Worm (Caenorhabditis elegans): ENCODE measurements around the gene srw-118.
"Not testable (repeated sequence)": the region's sequence is repeated elsewhere in the genome, so short reads cannot be mapped to it uniquely, and the experiment has no call there.

Gene srw-118

DNA sequence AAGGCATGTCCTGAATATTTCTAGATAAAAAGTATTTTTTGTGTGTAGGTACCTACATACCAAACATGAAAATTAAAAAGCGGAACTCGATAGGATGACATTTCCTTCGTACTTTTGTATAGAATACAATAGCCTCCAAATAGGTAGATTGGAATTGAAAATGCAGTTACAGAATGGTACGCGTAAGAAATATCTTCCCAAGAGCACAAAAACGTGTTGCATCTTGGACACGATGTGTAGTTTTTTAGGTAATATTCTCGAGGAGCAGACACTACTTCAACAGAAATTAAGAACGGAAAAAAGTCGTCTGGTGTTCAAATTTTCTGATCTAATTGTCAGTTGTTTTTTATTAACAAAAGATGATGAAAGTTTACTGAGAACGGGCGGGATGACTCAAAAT is 7.5 kb upstream of the srw-118 start, which contains the start of gene srh-85:
Gene srh-85 (minus strand): TSS at position 101 of the 400 bp plus-strand sequence.
- TF ChIP-seq him-1 (tag; optimal IDR thresholded peaks at IDR 0.05) (no peak), W03F9.2 (tag; optimal IDR thresholded peaks at IDR 0.05) (no peak), dao-5 (tag; optimal IDR thresholded peaks at IDR 0.05) (no peak)

DNA sequence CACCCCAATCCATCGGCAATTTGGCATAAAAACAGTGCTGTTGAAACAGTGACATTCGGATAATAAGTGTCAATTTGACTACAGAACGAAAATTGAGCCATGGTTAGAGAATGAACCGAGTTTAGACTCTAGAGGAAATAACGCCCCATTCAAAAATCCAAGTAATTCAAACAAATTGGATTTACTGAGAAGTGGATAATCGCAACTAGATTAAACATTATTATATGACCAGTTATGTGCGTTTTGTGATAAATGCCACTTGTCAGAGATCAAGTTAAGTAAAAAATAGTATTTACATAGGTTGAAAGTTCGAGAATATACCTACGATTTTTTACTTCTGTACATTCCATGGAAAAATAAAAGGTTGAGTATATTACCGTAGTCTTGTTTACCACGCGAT is 5.4 kb upstream of the srw-118 start, which contains the start of gene srw-139:
Gene srw-139 (minus strand): TSS at position 101 of the 400 bp plus-strand sequence.
- TF ChIP-seq him-1 (tag; optimal IDR thresholded peaks at IDR 0.05) (no peak), dao-5 (tag; optimal IDR thresholded peaks at IDR 0.05) (no peak), W03F9.2 (tag; optimal IDR thresholded peaks at IDR 0.05) (no peak)

DNA sequence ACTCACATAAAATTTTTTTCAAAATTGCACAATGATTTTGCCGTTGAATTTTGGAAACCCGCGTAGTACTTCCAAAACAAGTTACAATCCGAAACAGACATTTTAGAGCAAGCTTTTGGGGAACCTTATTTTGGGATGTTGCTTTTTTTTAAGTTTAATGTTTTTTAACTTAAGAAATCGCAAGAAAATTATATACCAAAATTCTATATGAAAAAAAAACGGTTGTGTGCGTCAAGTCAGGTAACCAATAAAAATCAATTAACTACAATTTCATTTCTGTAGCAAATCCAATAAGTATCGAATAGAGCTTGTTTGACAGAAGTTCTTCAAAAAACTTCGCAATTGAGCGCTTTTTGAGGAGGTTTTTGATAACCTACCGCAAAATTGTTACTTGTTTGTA is 3.5 kb upstream of the srw-118 start, which contains the start of gene srw-117:
Gene srw-117 (minus strand): TSS at position 101 of the 400 bp plus-strand sequence.
- TF ChIP-seq dao-5 (tag; optimal IDR thresholded peaks at IDR 0.05) (no peak), W03F9.2 (tag; optimal IDR thresholded peaks at IDR 0.05) (no peak), him-1 (tag; optimal IDR thresholded peaks at IDR 0.05) (no peak)

ce11 chrV:2976287-2976686 is 3.6 kb downstream of the srw-118 start, which contains the start of gene srw-124:
TSS of gene srw-124 (plus strand) at chrV:2976587.
- no peak for TF ChIP-seq dao-5 (tag; optimal IDR thresholded peaks at IDR 0.05)
- no peak for TF ChIP-seq him-1 (tag; optimal IDR thresholded peaks at IDR 0.05)
- TF ChIP-seq W03F9.2 (tag; optimal IDR thresholded peaks at IDR 0.05), result no peak

- not testable (repeated sequence) for TF ChIP-seq him-1, dao-5, W03F9.2 (tag; optimal IDR thresholded peaks at IDR 0.05)
Measured at ce11 chrV:2975285-2975684, 4.6 kb downstream of the srw-118 start, which contains the start of gene srw-123. TSS of gene srw-123 (minus strand) at chrV:2975385.

DNA sequence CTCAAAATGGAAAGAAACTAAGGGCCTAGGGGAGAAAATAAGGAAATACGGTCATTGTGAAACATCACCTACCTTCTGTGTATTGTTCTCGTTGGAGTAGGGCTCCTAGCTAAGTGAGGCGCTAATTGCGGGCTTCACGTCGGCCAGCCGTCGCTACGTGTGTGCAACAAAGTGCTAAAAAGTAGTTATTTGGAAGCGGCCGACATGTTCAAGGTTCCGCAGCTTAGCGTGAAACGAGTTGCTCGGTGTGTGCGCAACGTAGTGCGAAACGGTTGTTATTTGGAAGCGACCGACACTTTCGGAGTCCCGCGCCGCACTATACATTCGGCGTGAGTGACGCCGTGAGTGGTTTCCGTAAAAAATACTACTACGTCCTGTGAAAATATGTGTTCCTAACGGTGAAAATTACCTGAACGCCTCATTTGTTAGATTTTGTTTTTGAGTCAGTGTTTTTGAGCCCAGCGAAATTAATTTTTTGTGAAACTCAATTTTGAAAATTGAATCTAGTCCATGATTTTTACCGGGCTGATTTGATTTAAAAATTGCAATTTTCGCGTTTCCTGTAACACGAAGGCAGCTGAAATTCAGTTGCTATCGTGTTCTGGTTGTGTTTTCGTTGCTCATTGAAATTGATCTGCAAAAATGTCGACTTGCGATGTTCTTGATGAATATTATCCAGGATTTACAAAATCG is 8.4 kb downstream of the srw-118 start, which contains the start of gene srw-129:
Gene srw-129 (plus strand): TSS at position 643 of the 693 bp plus-strand sequence.
- TF ChIP-seq dao-5 (tag; optimal IDR thresholded peaks at IDR 0.05) (no peak), W03F9.2 (tag; optimal IDR thresholded peaks at IDR 0.05) (no peak), him-1 (tag; optimal IDR thresholded peaks at IDR 0.05) (no peak)

- TF ChIP-seq dao-5 (tag; optimal IDR thresholded peaks at IDR 0.05) (no peak), him-1 (tag; optimal IDR thresholded peaks at IDR 0.05) (no peak), W03F9.2 (tag; optimal IDR thresholded peaks at IDR 0.05) (no peak)
Measured at ce11 chrV:2964786-2965185, 15.1 kb downstream of the srw-118 start, which contains the start of gene srh-88. TSS of gene srh-88 (minus strand) at chrV:2964886.

DNA sequence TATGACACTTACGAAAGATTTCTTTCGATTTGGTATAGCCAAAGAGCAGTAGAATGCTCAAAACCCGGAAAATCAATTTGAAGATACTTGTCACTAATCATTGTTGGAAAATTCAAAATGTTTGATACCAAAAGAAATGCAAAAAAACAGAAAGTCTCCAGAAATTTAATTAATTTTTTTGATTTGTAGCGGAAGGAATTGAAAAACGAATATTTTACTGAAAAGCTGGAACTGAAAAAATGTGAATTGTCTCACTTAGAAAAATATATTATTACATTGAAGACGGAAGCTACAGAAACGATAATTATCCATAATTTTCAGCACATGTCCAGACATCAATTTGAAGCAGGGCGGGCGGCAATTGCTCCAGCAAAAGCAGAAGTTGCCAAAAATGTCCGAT is 16.9 kb downstream of the srw-118 start, which contains the start of gene srw-138:
Gene srw-138 (minus strand): TSS at position 101 of the 400 bp plus-strand sequence.
- TF ChIP-seq him-1 (tag; optimal IDR thresholded peaks at IDR 0.05) (no peak), dao-5 (tag; optimal IDR thresholded peaks at IDR 0.05) (no peak), W03F9.2 (tag; optimal IDR thresholded peaks at IDR 0.05) (no peak)

DNA sequence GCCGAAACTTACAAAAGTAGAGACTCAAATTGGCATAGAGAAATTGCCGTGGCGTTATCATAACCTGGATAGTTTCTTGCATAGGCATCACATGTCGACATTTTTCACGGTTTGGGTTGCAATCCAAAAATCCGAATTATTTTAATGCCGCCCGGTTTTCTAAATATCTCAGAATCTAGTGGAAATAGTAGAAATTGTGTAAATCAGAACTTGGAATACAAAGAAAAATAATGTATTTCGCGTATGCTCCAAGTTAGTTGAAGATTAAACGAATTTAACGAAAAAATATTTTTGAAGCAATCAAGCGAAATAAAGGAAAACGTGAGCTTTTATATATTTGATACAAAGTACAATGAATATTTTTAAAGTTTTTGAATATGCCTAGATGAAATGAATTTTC is 19.0 kb downstream of the srw-118 start, which contains the start of gene srw-144:
Gene srw-144 (minus strand): TSS at position 101 of the 400 bp plus-strand sequence.
- TF ChIP-seq W03F9.2 (tag; optimal IDR thresholded peaks at IDR 0.05) (no peak), him-1 (tag; optimal IDR thresholded peaks at IDR 0.05) (no peak), dao-5 (tag; optimal IDR thresholded peaks at IDR 0.05) (no peak)

- no peak for TF ChIP-seq him-1 (tag; optimal IDR thresholded peaks at IDR 0.05)
- TF ChIP-seq W03F9.2 (tag; optimal IDR thresholded peaks at IDR 0.05), result no peak
- TF ChIP-seq dao-5 (tag; optimal IDR thresholded peaks at IDR 0.05), result no peak
Measured at ce11 chrV:2958202-2958601, 21.7 kb downstream of the srw-118 start, which contains the start of gene srw-142. TSS of gene srw-142 (minus strand) at chrV:2958302.

- TF ChIP-seq him-1, W03F9.2, dao-5 (tag; optimal IDR thresholded peaks at IDR 0.05): not testable (repeated sequence)
Measured at ce11 chrV:2955342-2955741, 24.5 kb downstream of the srw-118 start, which contains the start of gene srh-248. TSS of gene srh-248 (minus strand) at chrV:2955442.

- not testable (repeated sequence) for TF ChIP-seq dao-5, W03F9.2, him-1 (tag; optimal IDR thresholded peaks at IDR 0.05)
Measured at ce11 chrV:2952102-2952501, 27.8 kb downstream of the srw-118 start, which contains the start of gene srw-122. TSS of gene srw-122 (minus strand) at chrV:2952202.

- TF ChIP-seq him-1 (tag; optimal IDR thresholded peaks at IDR 0.05) (no peak), W03F9.2 (tag; optimal IDR thresholded peaks at IDR 0.05) (no peak), dao-5 (tag; optimal IDR thresholded peaks at IDR 0.05) (no peak)
Measured at ce11 chrV:2945602-2946001, 34.3 kb downstream of the srw-118 start, which contains the start of gene srh-87. TSS of gene srh-87 (minus strand) at chrV:2945702.

- no peak for TF ChIP-seq dao-5 (tag; optimal IDR thresholded peaks at IDR 0.05)
- no peak for TF ChIP-seq him-1 (tag; optimal IDR thresholded peaks at IDR 0.05)
- no peak for TF ChIP-seq W03F9.2 (tag; optimal IDR thresholded peaks at IDR 0.05)
Measured at ce11 chrV:2943859-2944258, 36.0 kb downstream of the srw-118 start, which contains the start of gene srw-137. TSS of gene srw-137 (minus strand) at chrV:2943959.

Measured in whole organism, L4/young adult.